Fruit fly (Drosophila melanogaster): ENCODE results near the gene CG42831.

The CG42831 gene

dm6 chr3L:10785988-10786706, 28.5 kb upstream of the CG42831 start (continued):
- peak; percentile 54 for TF ChIP-seq CG13424 (tag; optimal IDR thresholded peaks at IDR 0.05)
- TF ChIP-seq PHDP (tag; optimal IDR thresholded peaks at IDR 0.05) = peak; percentile 7
- TF ChIP-seq dimm (GFP tag; IDR thresholded peaks at IDR 0.05) = no peak
- peak; percentile 75 for TF ChIP-seq CG17361 (GFP tag; IDR thresholded peaks at IDR 0.05)
- TF ChIP-seq ttk (GFP tag; IDR thresholded peaks at IDR 0.05) = 0 out of 2 replicates have a peak, but pooled peaks have one; percentile 11
- TF ChIP-seq dpn (GFP tag; optimal IDR thresholded peaks at IDR 0.05) = peak in 1 of 2 experiments; percentile 5
- TF ChIP-seq sob (GFP tag; IDR thresholded peaks at IDR 0.05) = 0 out of 2 replicates have a peak, but pooled peaks have one; percentile 5
- TF ChIP-seq sd (tag; optimal IDR thresholded peaks at IDR 0.05) = peak; percentile 55
- peak in 1 of 2 experiments; percentile 79 for TF ChIP-seq Hr51 (GFP tag; optimal IDR thresholded peaks at IDR 0.05)
- TF ChIP-seq Xbp1 (GFP tag; optimal IDR thresholded peaks at IDR 0.05) = peak; percentile 12
- TF ChIP-seq pan (optimal IDR thresholded peaks at IDR 0.05) = no peak
- peak in 1 of 2 experiments; percentile 19 for TF ChIP-seq pan (GFP tag; optimal IDR thresholded peaks at IDR 0.05 in 1 of 2, IDR thresholded peaks at IDR 0.05 in 1 of 2)
- peak; percentile 67 for TF ChIP-seq gem (tag; optimal IDR thresholded peaks at IDR 0.05)
- TF ChIP-seq nmo (GFP tag; optimal IDR thresholded peaks at IDR 0.05) = peak; percentile 70
- no peak for TF ChIP-seq CG8281 (tag; optimal IDR thresholded peaks at IDR 0.05)
- 0 out of 3 replicates have a peak, but pooled peaks have one; percentile 16 for TF ChIP-seq otp (GFP tag; IDR thresholded peaks at IDR 0.05)
- TF ChIP-seq lab (GFP tag; optimal IDR thresholded peaks at IDR 0.05) = no peak
- no peak for TF ChIP-seq tna (GFP tag; IDR thresholded peaks at IDR 0.05; ENCODE audit: partially characterized antibody)
- TF ChIP-seq CG2712 (tag; optimal IDR thresholded peaks at IDR 0.05) = peak; percentile 50
- TF ChIP-seq D19A (tag; optimal IDR thresholded peaks at IDR 0.05) = peak; percentile 23
- peak; percentile 39 for TF ChIP-seq CG8924 (tag; optimal IDR thresholded peaks at IDR 0.05)
- peak; percentile 10; the same call in 1 of the 2 replicates for TF ChIP-seq Atf6 (GFP tag; IDR thresholded peaks at IDR 0.05)
- TF ChIP-seq corto (GFP tag; optimal IDR thresholded peaks at IDR 0.05) = peak; percentile 13
- no peak for TF ChIP-seq CG7987 (GFP tag; optimal IDR thresholded peaks at IDR 0.05)
- no peak for TF ChIP-seq B-H2 (GFP tag; optimal IDR thresholded peaks at IDR 0.05)
- TF ChIP-seq CG5953 (GFP tag; IDR thresholded peaks at IDR 0.05) = no peak
- TF ChIP-seq CG14014 (GFP tag; IDR thresholded peaks at IDR 0.05) = no peak
- TF ChIP-seq CG10979 (tag; optimal IDR thresholded peaks at IDR 0.05) = peak; percentile 26
- TF ChIP-seq shn (GFP tag; optimal IDR thresholded peaks at IDR 0.05) = no peak
- TF ChIP-seq CG7839 (tag; optimal IDR thresholded peaks at IDR 0.05) = peak; percentile 70
- no peak for TF ChIP-seq CG8290 (GFP tag; optimal IDR thresholded peaks at IDR 0.05)
- TF ChIP-seq CG8290 (tag; optimal IDR thresholded peaks at IDR 0.05) = peak in 1 of 2 experiments; percentile 11
- TF ChIP-seq CG2678 (tag; optimal IDR thresholded peaks at IDR 0.05) = peak; percentile 58
- TF ChIP-seq dysf (GFP tag; IDR thresholded peaks at IDR 0.05) = peak; percentile 47; the same call in 2 of the 3 replicates
- peak; percentile 18 for TF ChIP-seq CG17829 (tag; optimal IDR thresholded peaks at IDR 0.05)
- TF ChIP-seq esg (GFP tag; conservative IDR thresholded peaks at IDR 0.05) = peak; percentile 40; the same call in 1 of the 2 replicates
- TF ChIP-seq Sox100B (GFP tag; optimal IDR thresholded peaks at IDR 0.05) = peak; percentile 70
- TF ChIP-seq D (optimal IDR thresholded peaks at IDR 0.05) = no peak
- TF ChIP-seq D (GFP tag; optimal IDR thresholded peaks at IDR 0.05) = no peak
- TF ChIP-seq CG13296 (GFP tag; optimal IDR thresholded peaks at IDR 0.05) = peak; percentile 27
- TF ChIP-seq vvl (GFP tag; IDR thresholded peaks at IDR 0.05) = 0 out of 2 replicates have a peak, but pooled peaks have one; percentile 8
- TF ChIP-seq CoRest (tag; optimal IDR thresholded peaks at IDR 0.05) = peak; percentile 58
- no peak for TF ChIP-seq Bteb2 (GFP tag; optimal IDR thresholded peaks at IDR 0.05)
- TF ChIP-seq grau (tag; optimal IDR thresholded peaks at IDR 0.05) = peak; percentile 50
- no peak for TF ChIP-seq Sin3A (optimal IDR thresholded peaks at IDR 0.05)
- peak; percentile 78 for TF ChIP-seq sens (GFP tag)
- TF ChIP-seq CG10267 (tag; optimal IDR thresholded peaks at IDR 0.05) = peak; percentile 9
- TF ChIP-seq CG15269 (tag; optimal IDR thresholded peaks at IDR 0.05) = peak; percentile 61
- TF ChIP-seq Oli (tag; optimal IDR thresholded peaks at IDR 0.05) = peak; percentile 19

Measured in whole organism, embryonic.